Fruit fly (Drosophila melanogaster): ENCODE results near the gene side-VII.

side-VII gene

DNA sequence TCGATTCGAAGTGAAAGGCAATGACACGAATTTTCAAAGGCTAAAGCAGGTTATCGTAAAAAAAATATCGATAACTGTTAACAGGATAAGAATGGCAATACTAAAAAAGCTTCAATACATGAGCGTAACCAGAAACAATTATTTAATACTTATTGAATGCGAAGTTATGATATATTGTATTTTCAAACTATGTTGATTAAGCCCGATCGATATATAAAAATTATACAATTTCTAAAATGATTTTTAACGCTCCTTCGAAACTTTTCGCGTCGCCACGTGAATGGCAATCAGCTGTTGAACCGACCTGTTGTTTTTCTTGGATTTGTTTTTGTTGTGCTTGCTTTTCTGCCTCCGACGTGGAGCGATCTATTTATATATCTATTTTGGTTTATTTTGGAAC lies 16.4 kb upstream of the side-VII start, which contains the start of the genes Alg12 and Rpt3R (continued):
- TF ChIP-seq CG2116 (GFP tag; optimal IDR thresholded peaks at IDR 0.05) (peak; percentile 56), Dp (GFP tag; optimal IDR thresholded peaks at IDR 0.05) (peak; percentile 62), fd64A (GFP tag; optimal IDR thresholded peaks at IDR 0.05) (no peak), CG16815 (GFP tag; optimal IDR thresholded peaks at IDR 0.05) (no peak), unc-4 (GFP tag; IDR thresholded peaks at IDR 0.05; ENCODE audit: partially characterized antibody) (peak; percentile 62), CG13287 (GFP tag; IDR thresholded peaks at IDR 0.05; ENCODE audit: partially characterized antibody) (peak; percentile 77), Sry-δ (GFP tag; optimal IDR thresholded peaks at IDR 0.05) (peak; percentile 40), Doc3 (GFP tag; IDR thresholded peaks at IDR 0.05; ENCODE audit: partially characterized antibody) (peak; percentile 70), Hey (tag; optimal IDR thresholded peaks at IDR 0.05) (no peak), jigr1 (GFP tag; IDR thresholded peaks at IDR 0.05) (no peak), seq (GFP tag; IDR thresholded peaks at IDR 0.05) (no peak), bbx (GFP tag; IDR thresholded peaks at IDR 0.05; ENCODE audit: partially characterized antibody) (peak; percentile 37; the same call in 1 of the 2 replicates), stwl (tag; optimal IDR thresholded peaks at IDR 0.05) (peak; percentile 29), CG2129 (GFP tag; IDR thresholded peaks at IDR 0.05; ENCODE audit: partially characterized antibody) (0 out of 2 replicates have a peak, but pooled peaks have one; percentile 26), Dad (GFP tag; optimal IDR thresholded peaks at IDR 0.05) (no peak), CG13296 (GFP tag; optimal IDR thresholded peaks at IDR 0.05) (no peak), Bgb (GFP tag; IDR thresholded peaks at IDR 0.05; ENCODE audit: partially characterized antibody) (peak; percentile 35; the same call in 1 of the 2 replicates), Ptx1 (GFP tag; IDR thresholded peaks at IDR 0.05) (no peak), sens (GFP tag) (no peak), kah (GFP tag; optimal IDR thresholded peaks at IDR 0.05) (peak; percentile 94), CG14710 (tag; optimal IDR thresholded peaks at IDR 0.05) (peak; percentile 39), Scr (GFP tag; IDR thresholded peaks at IDR 0.05; ENCODE audit: partially characterized antibody) (peak; percentile 67), ttk (GFP tag; IDR thresholded peaks at IDR 0.05) (no peak), chm (GFP tag; IDR thresholded peaks at IDR 0.05) (no peak)

DNA sequence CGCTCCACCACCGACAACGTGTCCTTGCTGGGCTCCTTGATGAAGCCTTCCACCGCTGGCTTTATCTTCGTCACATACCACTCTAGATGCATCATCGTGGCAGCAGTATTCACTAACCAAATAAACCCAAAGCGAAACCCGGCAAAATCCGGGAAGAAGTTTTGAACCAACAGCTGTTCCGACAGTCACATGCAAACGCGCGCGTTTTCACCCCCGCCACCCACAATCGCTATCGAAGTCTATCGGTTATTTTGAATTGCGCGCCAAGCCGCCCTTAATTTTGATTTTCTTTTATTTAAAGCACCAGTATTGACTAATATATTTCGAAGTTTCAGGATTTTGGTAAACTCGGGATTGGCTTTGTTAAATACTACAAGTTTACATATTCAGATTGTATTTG lies 14.7 kb upstream of the side-VII start, which contains the start of gene Tti1:
Gene Tti1 (minus strand): TSS at position 200 of the 400 bp plus-strand sequence.
- TF ChIP-seq CG6689 (GFP tag; IDR thresholded peaks at IDR 0.05) (no peak), CG34376 (GFP tag; optimal IDR thresholded peaks at IDR 0.05) (no peak), CG2129 (GFP tag; IDR thresholded peaks at IDR 0.05; ENCODE audit: partially characterized antibody) (0 out of 2 replicates have a peak, but pooled peaks have one; percentile 14), CG34422 (GFP tag; IDR thresholded peaks at IDR 0.05) (peak; percentile 34; the same call in 1 of the 3 replicates), CG12769 (tag; optimal IDR thresholded peaks at IDR 0.05) (no peak), CG6175 (GFP tag; IDR thresholded peaks at IDR 0.05) (no peak), hbn (GFP tag; IDR thresholded peaks at IDR 0.05; ENCODE audit: partially characterized antibody) (peak; percentile 38; the same call in 1 of the 2 replicates), CG18619 (GFP tag; optimal IDR thresholded peaks at IDR 0.05) (no peak), sd (tag; optimal IDR thresholded peaks at IDR 0.05) (no peak), Dref (GFP tag; IDR thresholded peaks at IDR 0.05) (peak; percentile 83), CG7963 (GFP tag; IDR thresholded peaks at IDR 0.05; ENCODE audit: partially characterized antibody) (0 out of 3 replicates have a peak, but pooled peaks have one; percentile 48), NFAT (GFP tag; IDR thresholded peaks at IDR 0.05) (no peak), sna (GFP tag; IDR thresholded peaks at IDR 0.05; ENCODE audit: partially characterized antibody) (0 out of 2 replicates have a peak, but pooled peaks have one; percentile 27), Sin3A (optimal IDR thresholded peaks at IDR 0.05) (peak; percentile 26), crol (GFP tag; IDR thresholded peaks at IDR 0.05) (peak; percentile 77), E2f2 (GFP tag; IDR thresholded peaks at IDR 0.05) (peak; percentile 92), CG9876 (GFP tag; optimal IDR thresholded peaks at IDR 0.05) (no peak), Mrtf (GFP tag; IDR thresholded peaks at IDR 0.05) (no peak), Dll (GFP tag; IDR thresholded peaks at IDR 0.05; ENCODE audit: partially characterized antibody) (peak; percentile 48; the same call in 1 of the 4 replicates), H15 (GFP tag; IDR thresholded peaks at IDR 0.05) (no peak), scrt (GFP tag; optimal IDR thresholded peaks at IDR 0.05) (peak; percentile 34), chinmo (GFP tag; IDR thresholded peaks at IDR 0.05; ENCODE audit: partially characterized antibody) (0 out of 4 replicates have a peak, but pooled peaks have one; percentile 56), lov (optimal IDR thresholded peaks at IDR 0.05) (no peak), lov (GFP tag; IDR thresholded peaks at IDR 0.05) (no peak), shn (GFP tag; optimal IDR thresholded peaks at IDR 0.05) (no peak), prd (optimal IDR thresholded peaks at IDR 0.05) (no peak), prd (GFP tag; IDR thresholded peaks at IDR 0.05) (no peak), Bgb (GFP tag; IDR thresholded peaks at IDR 0.05; ENCODE audit: partially characterized antibody) (peak; percentile 46; the same call in 1 of the 2 replicates)

All from whole organism, embryonic.